Fruit fly (Drosophila melanogaster) whole organism, embryonic: Measurements from ENCODE around the gene ssp3.

Experiments
- CG10366 ChIP-seq: fragments of 200-800 bp; sonication (Bioruptor generic); IDR thresholded peaks from 2 replicates; pipeline ENCODE4 v1.3.6; 2022; ENCODE audit warnings: missing biosample characterization, missing genetic modification characterization
- CG10431 ChIP-seq: fragments of 200-800 bp; sonication (Bioruptor generic); optimal IDR thresholded peaks from 3 replicates; lab custom pipeline; 2018; ENCODE audit warnings: missing biosample characterization, mild to moderate bottlenecking, missing genetic modification characterization
- CG11085 ChIP-seq: fragments of 200-800 bp; sonication (Bioruptor generic); IDR thresholded peaks from 2 replicates; pipeline ENCODE4 v1.3.6; 2022; ENCODE audit warnings: missing biosample characterization, missing genetic modification characterization
- CG11456 ChIP-seq: fragments of 200-800 bp; sonication (Bioruptor generic); IDR thresholded peaks from 3 replicates; pipeline ENCODE4 v1.3.6; 2022; ENCODE audit warnings: missing biosample characterization, missing genetic modification characterization
- CG11723 ChIP-seq: fragments of 200-800 bp; sonication (Bioruptor generic); optimal IDR thresholded peaks from 2 replicates; lab custom pipeline; 2017; ENCODE audit warnings: missing biosample characterization, mild to moderate bottlenecking, missing genetic modification characterization
- CG12769 ChIP-seq: fragments of 200-800 bp; sonication (Bioruptor generic); optimal IDR thresholded peaks from 2 replicates; lab custom pipeline; 2019; ENCODE audit warnings: missing biosample characterization, mild to moderate bottlenecking, missing genetic modification characterization, moderate library complexity
- CG14014 ChIP-seq: fragments of 200-800 bp; sonication (Bioruptor generic); IDR thresholded peaks from 2 replicates; pipeline ENCODE4 v1.3.6; 2022; ENCODE audit warnings: missing biosample characterization, missing genetic modification characterization
- CG15601 ChIP-seq: fragments of 200-800 bp; sonication (Bioruptor generic); optimal IDR thresholded peaks from 3 replicates; lab custom pipeline; 2019; ENCODE audit warnings: missing biosample characterization, mild to moderate bottlenecking, missing genetic modification characterization, moderate library complexity
- CG1647 ChIP-seq: fragments of 200-800 bp; sonication (Bioruptor generic); optimal IDR thresholded peaks from 3 replicates; lab custom pipeline; 2016; ENCODE audit warnings: missing biosample characterization, missing genetic modification characterization
- CG17802 ChIP-seq: fragments of 200-800 bp; sonication (Bioruptor generic); optimal IDR thresholded peaks from 2 replicates; lab custom pipeline; 2018; ENCODE audit warnings: missing biosample characterization, mild to moderate bottlenecking, missing genetic modification characterization, moderate library complexity
- CG18262 ChIP-seq: fragments of 200-800 bp; optimal IDR thresholded peaks from 3 replicates; lab custom pipeline; 2019; ENCODE audit warnings: missing biosample characterization, mild to moderate bottlenecking, missing genetic modification characterization, moderate library complexity
- CG2120 ChIP-seq: fragments of 200-800 bp; sonication (Bioruptor generic); optimal IDR thresholded peaks from 3 replicates; lab custom pipeline; 2016; ENCODE audit warnings: missing biosample characterization, missing genetic modification characterization
- CG31388 ChIP-seq: fragments of 200-800 bp; sonication (Bioruptor generic); optimal IDR thresholded peaks from 2 replicates; lab custom pipeline; 2016; ENCODE audit warnings: missing biosample characterization, missing genetic modification characterization
- CG3163 ChIP-seq: fragments of 200-800 bp; sonication (Bioruptor generic); optimal IDR thresholded peaks from 3 replicates; lab custom pipeline; 2016; ENCODE audit warnings: missing biosample characterization, missing genetic modification characterization
- CG4730 ChIP-seq: fragments of 200-800 bp; sonication (Bioruptor generic); IDR thresholded peaks from 2 replicates; pipeline ENCODE4 v1.3.6; 2022; ENCODE audit warnings: missing biosample characterization, missing genetic modification characterization
- CG5245 ChIP-seq: fragments of 200-800 bp; sonication (Bioruptor generic); optimal IDR thresholded peaks from 3 replicates; lab custom pipeline; 2016; ENCODE audit warnings: missing biosample characterization, missing genetic modification characterization
- CG6689 ChIP-seq: fragments of 200-800 bp; sonication (Bioruptor generic); IDR thresholded peaks from 2 replicates; pipeline ENCODE4 v1.3.6; 2022; ENCODE audit warnings: missing biosample characterization, missing genetic modification characterization
- CG6791 ChIP-seq: fragments of 200-800 bp; sonication (Bioruptor generic); IDR thresholded peaks from 3 replicates; pipeline ENCODE4 v1.3.6; 2022; ENCODE audit warnings: missing biosample characterization, missing genetic modification characterization; ENCODE audit not compliant: partially characterized antibody
- CG7786 ChIP-seq: fragments of 200-800 bp; sonication (Bioruptor generic); optimal IDR thresholded peaks from 2 replicates; lab custom pipeline; 2016; ENCODE audit warnings: missing biosample characterization, missing genetic modification characterization
- CG7987 ChIP-seq: fragments of 200-800 bp; sonication (Bioruptor generic); optimal IDR thresholded peaks from 2 replicates; lab custom pipeline; 2018; ENCODE audit warnings: missing biosample characterization, mild to moderate bottlenecking, missing genetic modification characterization, moderate library complexity
- CG8388 ChIP-seq: fragments of 200-800 bp; sonication (Bioruptor generic); optimal IDR thresholded peaks from 2 replicates; lab custom pipeline; 2019; ENCODE audit warnings: missing biosample characterization, mild to moderate bottlenecking, missing genetic modification characterization, moderate library complexity
- D ChIP-seq, 2 experiments: fragments of 200-800 bp in 1 of 2; fragments of >200 bp in 1 of 2; sonication (Bioruptor generic) in 1 of 2; optimal IDR thresholded peaks; 2 replicates in 1 of 2; 3 replicates in 1 of 2; lab custom pipeline; 2017; ENCODE audit warnings: mild to moderate bottlenecking in 1 of 2, missing biosample characterization in 1 of 2, missing genetic modification characterization in 1 of 2, missing genetic modification reagents in 1 of 2
- D19A ChIP-seq: fragments of 200-800 bp; optimal IDR thresholded peaks from 3 replicates; lab custom pipeline; 2019; ENCODE audit warnings: missing biosample characterization, mild to moderate bottlenecking, missing genetic modification characterization, moderate library complexity
- Ets97D ChIP-seq: fragments of 200-800 bp; sonication (Bioruptor generic); optimal IDR thresholded peaks from 3 replicates; lab custom pipeline; 2016; ENCODE audit warnings: missing biosample characterization, missing genetic modification characterization
- Hr51 ChIP-seq, 2 experiments: fragments of 200-800 bp; sonication (Bioruptor generic); optimal IDR thresholded peaks; 2 replicates in 1 of 2; 3 replicates in 1 of 2; lab custom pipeline; 2016 to 2018; ENCODE audit warnings: missing biosample characterization in 2 of 2, missing genetic modification characterization in 2 of 2, mild to moderate bottlenecking in 1 of 2, moderate library complexity in 1 of 2
- Kr ChIP-seq: fragments of 200-800 bp; sonication (Bioruptor generic); optimal IDR thresholded peaks from 2 replicates; lab custom pipeline; 2017; ENCODE audit warnings: missing biosample characterization, mild to moderate bottlenecking, missing genetic modification characterization
- Mrtf ChIP-seq: fragments of 200-800 bp; sonication (Bioruptor generic); IDR thresholded peaks from 3 replicates; pipeline ENCODE4 v1.3.6; 2022; ENCODE audit warnings: missing biosample characterization, missing genetic modification characterization
- NC2β ChIP-seq: fragments of 200-800 bp; sonication (Bioruptor generic); optimal IDR thresholded peaks from 2 replicates; lab custom pipeline; 2016; ENCODE audit warnings: missing biosample characterization, missing genetic modification characterization
- Rfx ChIP-seq: fragments of 200-800 bp; sonication (Bioruptor generic); IDR thresholded peaks from 2 replicates; pipeline ENCODE4 v1.3.6; 2022; ENCODE audit warnings: missing biosample characterization, missing genetic modification characterization
- Taf1 ChIP-seq: fragments of 200-800 bp; sonication (Bioruptor generic); IDR thresholded peaks from 2 replicates; pipeline ENCODE4 v1.3.6; 2022; ENCODE audit warnings: missing biosample characterization, missing genetic modification characterization
- ac ChIP-seq: fragments of 200-800 bp; sonication (Bioruptor generic); optimal IDR thresholded peaks from 3 replicates; lab custom pipeline; 2017; ENCODE audit warnings: missing biosample characterization, mild to moderate bottlenecking, missing genetic modification characterization
- ap ChIP-seq: fragments of 200-800 bp; sonication (Bioruptor generic); IDR thresholded peaks from 2 replicates; pipeline ENCODE4 v1.3.6; 2022; ENCODE audit warnings: missing biosample characterization, missing genetic modification characterization
- bcd ChIP-seq: fragments of 200-800 bp; sonication (Bioruptor generic); optimal IDR thresholded peaks from 2 replicates; lab custom pipeline; 2017; ENCODE audit warnings: missing biosample characterization, mild to moderate bottlenecking, missing genetic modification characterization
- caup ChIP-seq: fragments of 200-800 bp; sonication (Bioruptor generic); optimal IDR thresholded peaks from 3 replicates; lab custom pipeline; 2017; ENCODE audit warnings: missing biosample characterization, mild to moderate bottlenecking, missing genetic modification characterization, moderate library complexity; ENCODE audit not compliant: severe bottlenecking
- en ChIP-seq: fragments of 200-800 bp; sonication (Bioruptor generic); optimal IDR thresholded peaks from 2 replicates; lab custom pipeline; 2016; ENCODE audit warnings: missing biosample characterization, missing genetic modification characterization
- grn ChIP-seq: fragments of 200-800 bp; sonication (Bioruptor generic); optimal IDR thresholded peaks from 3 replicates; lab custom pipeline; 2017; ENCODE audit warnings: missing biosample characterization, missing genetic modification characterization
- her ChIP-seq: fragments of 200-800 bp; sonication (Bioruptor generic); optimal IDR thresholded peaks from 2 replicates; lab custom pipeline; 2016; ENCODE audit warnings: missing biosample characterization, missing genetic modification characterization
- inv ChIP-seq: fragments of 200-800 bp; sonication (Bioruptor generic); IDR thresholded peaks from 2 replicates; pipeline ENCODE4 v1.3.6; 2022; ENCODE audit warnings: missing biosample characterization, missing genetic modification characterization; ENCODE audit not compliant: partially characterized antibody
- luna ChIP-seq: fragments of 200-800 bp; sonication (Bioruptor generic); optimal IDR thresholded peaks from 2 replicates; lab custom pipeline; 2016; ENCODE audit warnings: missing biosample characterization, missing genetic modification characterization
- nau ChIP-seq: fragments of 200-800 bp; sonication (Bioruptor generic); optimal IDR thresholded peaks from 3 replicates; lab custom pipeline; 2017; ENCODE audit warnings: missing biosample characterization, mild to moderate bottlenecking, missing genetic modification characterization, missing genetic modification reagents
- otp ChIP-seq: fragments of 200-800 bp; sonication (Bioruptor generic); IDR thresholded peaks from 3 replicates; pipeline ENCODE4, ENCODE4 v1.3.6; 2022; ENCODE audit warnings: missing biosample characterization, missing genetic modification characterization
- pnt ChIP-seq: fragments of 200-800 bp; sonication (Bioruptor generic); optimal IDR thresholded peaks from 3 replicates; lab custom pipeline; 2016; ENCODE audit warnings: missing biosample characterization, missing genetic modification characterization
- repo ChIP-seq: fragments of 200-800 bp; sonication (Bioruptor generic); optimal IDR thresholded peaks from 2 replicates; lab custom pipeline; 2016; ENCODE audit warnings: missing biosample characterization, missing genetic modification characterization
- ro ChIP-seq: fragments of 200-800 bp; sonication (Bioruptor generic); IDR thresholded peaks from 2 replicates; pipeline ENCODE4 v1.3.6; 2022; ENCODE audit warnings: missing biosample characterization, missing genetic modification characterization
- row ChIP-seq: fragments of 200-800 bp; sonication (Bioruptor generic); IDR thresholded peaks from 3 replicates; pipeline ENCODE4 v1.3.6; 2022; ENCODE audit warnings: missing biosample characterization, missing genetic modification characterization
- slbo ChIP-seq: fragments of 200-800 bp; sonication (Bioruptor generic); IDR thresholded peaks from 2 replicates; pipeline ENCODE4 v1.3.6; 2022; ENCODE audit warnings: missing biosample characterization, missing genetic modification characterization
- so ChIP-seq: fragments of 200-800 bp; sonication (Bioruptor generic); IDR thresholded peaks from 3 replicates; pipeline ENCODE4 v1.3.6; 2022; ENCODE audit warnings: missing biosample characterization, missing genetic modification characterization
- tna ChIP-seq: fragments of 200-800 bp; sonication (Bioruptor generic); IDR thresholded peaks from 2 replicates; pipeline ENCODE4 v1.3.6; 2022; ENCODE audit warnings: missing biosample characterization, missing genetic modification characterization; ENCODE audit not compliant: partially characterized antibody
- trh ChIP-seq: fragments of 200-800 bp; sonication (Bioruptor generic); optimal IDR thresholded peaks from 2 replicates; lab custom pipeline; 2016; ENCODE audit warnings: missing biosample characterization, missing genetic modification characterization
- zen2 ChIP-seq: fragments of 200-800 bp; sonication (Bioruptor generic); IDR thresholded peaks from 3 replicates; pipeline ENCODE4 v1.3.6; 2022; ENCODE audit warnings: missing biosample characterization, missing genetic modification characterization; ENCODE audit not compliant: partially characterized antibody

Gene ssp3

dm6 chr2L:18890087-18890486 is 53.7 kb downstream of the ssp3 start (continued):
- TF ChIP-seq Hr51 (GFP tag; optimal IDR thresholded peaks at IDR 0.05; lab: Kevin White, UChicago) (peak; percentile 20 to 68), so (GFP tag; lab: Robert Waterston, UW) (peak; percentile 72; the same call in 2 of the 3 replicates), CG11723 (GFP tag; lab: Kevin White, UChicago) (peak; percentile 50), D (optimal IDR thresholded peaks at IDR 0.05; lab: Kevin White, UChicago) (no peak), D (GFP tag; optimal IDR thresholded peaks at IDR 0.05; lab: Kevin White, UChicago) (peak; percentile 78), tna (GFP tag; lab: Robert Waterston, UW) (no peak), row (peak; percentile 77), CG5245 (peak; percentile 73), inv (GFP tag; lab: Robert Waterston, UW) (no peak), caup (peak; percentile 44), CG2120 (no peak), CG8388 (GFP tag; lab: Kevin White, UChicago) (peak; percentile 79), trh (GFP tag; lab: Kevin White, UChicago) (peak; percentile 56), CG7987 (peak; percentile 15), CG31388 (GFP tag; lab: Kevin White, UChicago) (peak; percentile 35), CG10431 (GFP tag; lab: Kevin White, UChicago) (peak; percentile 31), grn (no peak), D19A (tag; lab: Kevin White, UChicago) (peak; percentile 69), CG18262 (tag; lab: Kevin White, UChicago) (peak; percentile 89), CG10366 (GFP tag; lab: Robert Waterston, UW) (peak; percentile 32; the same call in 1 of the 2 replicates), CG3163 (GFP tag; lab: Kevin White, UChicago) (peak; percentile 20), her (GFP tag; lab: Kevin White, UChicago) (peak; percentile 16), otp (GFP tag; lab: Robert Waterston, UW) (peak; percentile 80), CG6791 (GFP tag; lab: Robert Waterston, UW) (no peak), Mrtf (GFP tag; lab: Robert Waterston, UW) (0 out of 3 replicates have a peak, but pooled peaks have one; percentile 40), CG12769 (tag; lab: Kevin White, UChicago) (peak; percentile 45), CG11085 (GFP tag; lab: Robert Waterston, UW) (no peak), CG17802 (tag; lab: Kevin White, UChicago) (peak; percentile 50), slbo (GFP tag; lab: Robert Waterston, UW) (peak; percentile 57), CG4730 (GFP tag; lab: Robert Waterston, UW) (peak; percentile 61), ap (GFP tag; lab: Robert Waterston, UW) (peak; percentile 57; the same call in 1 of the 2 replicates), Kr (GFP tag; lab: Kevin White, UChicago) (peak; percentile 43), CG1647 (GFP tag; lab: Kevin White, UChicago) (peak; percentile 61), CG6689 (GFP tag; lab: Robert Waterston, UW) (peak; percentile 78), bcd (GFP tag; lab: Kevin White, UChicago) (peak; percentile 67), Taf1 (GFP tag; lab: Robert Waterston, UW) (no peak), Rfx (GFP tag; lab: Robert Waterston, UW) (peak; percentile 56), NC2β (GFP tag; lab: Kevin White, UChicago) (peak; percentile 83), repo (GFP tag; lab: Kevin White, UChicago) (peak; percentile 68), CG7786 (GFP tag; lab: Kevin White, UChicago) (peak; percentile 62), Ets97D (GFP tag; lab: Kevin White, UChicago) (peak; percentile 37), ro (GFP tag; lab: Robert Waterston, UW) (peak; percentile 24; the same call in 1 of the 2 replicates), nau (GFP tag; lab: Kevin White, UChicago) (no peak), CG15601 (tag; lab: Kevin White, UChicago) (peak; percentile 79), CG14014 (GFP tag; lab: Robert Waterston, UW) (0 out of 2 replicates have a peak, but pooled peaks have one; percentile 16), pnt (GFP tag; lab: Kevin White, UChicago) (peak; percentile 82), zen2 (GFP tag; lab: Robert Waterston, UW) (no peak), luna (GFP tag; lab: Kevin White, UChicago) (no peak), en (GFP tag; lab: Kevin White, UChicago) (peak; percentile 72), ac (GFP tag; lab: Kevin White, UChicago) (peak; percentile 85), CG11456 (peak; percentile 69; the same call in 2 of the 3 replicates)
